Worm (Caenorhabditis elegans) whole organism, mixed stage, embryonic: ENCODE results near the gene nhr-129.

Experiments used
- lin-13 ChIP-seq: fragments of 150-350 bp; optimal IDR thresholded peaks from 2 replicates; lab custom pipeline; 2014; ENCODE audit warnings: missing biosample characterization, missing genetic modification characterization
- lsy-2 ChIP-seq: fragments of 150-350 bp; optimal IDR thresholded peaks from 2 replicates; lab custom pipeline; 2014; ENCODE audit warnings: missing biosample characterization, missing genetic modification characterization
- snpc-4 ChIP-seq: fragments of 150-350 bp; optimal IDR thresholded peaks from 2 replicates; lab custom pipeline; 2014; ENCODE audit warnings: missing biosample characterization, missing genetic modification characterization

ce11 chrV:13372821-13373220 lies 42.0 kb upstream of the nhr-129 start:
- no peak for TF ChIP-seq lsy-2 (tag; lab: Kevin White, UChicago)
- TF ChIP-seq lin-13 (tag; lab: Kevin White, UChicago), result no peak
- no peak for TF ChIP-seq snpc-4
